Worm (Caenorhabditis elegans) whole organism, midembryonic: Measurements from ENCODE around the gene Y57G11B.3.

Experiments
- T22C8.4 ChIP-seq: fragments of 200-800 bp; sonication (Bioruptor generic); IDR thresholded peaks from 2 replicates; pipeline ENCODE4 v1.3.6; 2022; ENCODE audit warnings: missing genetic modification characterization, missing compliant biosample characterization
- cog-1 ChIP-seq: sonication (generic microtip); optimal IDR thresholded peaks from 2 replicates; lab custom pipeline; 2016; ENCODE audit warnings: missing genetic modification characterization, missing compliant biosample characterization
- flt-1 ChIP-seq: fragments of 200-800 bp; sonication (Bioruptor generic); IDR thresholded peaks from 2 replicates; pipeline ENCODE4 v1.3.6; 2022; ENCODE audit warnings: missing genetic modification characterization, missing compliant biosample characterization
- klf-2 ChIP-seq: fragments of 200-800 bp; sonication (Bioruptor generic); conservative IDR thresholded peaks from 2 replicates; pipeline ENCODE4 v1.3.6; 2022; ENCODE audit warnings: missing genetic modification reagents, missing genetic modification characterization, missing compliant biosample characterization
- med-1 ChIP-seq: sonication (generic microtip); optimal IDR thresholded peaks from 2 replicates; lab custom pipeline; 2017; ENCODE audit warnings: missing genetic modification characterization, mild to moderate bottlenecking, missing compliant biosample characterization, antibody characterized with exemption, missing genetic modification reagents; ENCODE audit not compliant: insufficient read depth
- ref-1 ChIP-seq: fragments of 200-800 bp; sonication (Bioruptor generic); conservative IDR thresholded peaks from 2 replicates; pipeline ENCODE4 v1.3.6; 2022; ENCODE audit warnings: missing genetic modification reagents, missing genetic modification characterization, missing compliant biosample characterization
- tab-1 ChIP-seq: fragments of 200-800 bp; sonication (Bioruptor generic); IDR thresholded peaks from 2 replicates; pipeline ENCODE4 v1.3.6; 2022; ENCODE audit warnings: missing genetic modification characterization, missing compliant biosample characterization
- ztf-23 ChIP-seq: fragments of 200-800 bp; sonication (Bioruptor generic); IDR thresholded peaks from 2 replicates; pipeline ENCODE4 v1.3.6; 2022; ENCODE audit warnings: missing genetic modification reagents, missing genetic modification characterization, missing compliant biosample characterization
- ztf-29 ChIP-seq: fragments of 200-800 bp; sonication (Bioruptor generic); IDR thresholded peaks from 2 replicates; pipeline ENCODE4 v1.3.6; 2022; ENCODE audit warnings: missing genetic modification reagents, missing genetic modification characterization, missing compliant biosample characterization

The Y57G11B.3 gene

DNA sequence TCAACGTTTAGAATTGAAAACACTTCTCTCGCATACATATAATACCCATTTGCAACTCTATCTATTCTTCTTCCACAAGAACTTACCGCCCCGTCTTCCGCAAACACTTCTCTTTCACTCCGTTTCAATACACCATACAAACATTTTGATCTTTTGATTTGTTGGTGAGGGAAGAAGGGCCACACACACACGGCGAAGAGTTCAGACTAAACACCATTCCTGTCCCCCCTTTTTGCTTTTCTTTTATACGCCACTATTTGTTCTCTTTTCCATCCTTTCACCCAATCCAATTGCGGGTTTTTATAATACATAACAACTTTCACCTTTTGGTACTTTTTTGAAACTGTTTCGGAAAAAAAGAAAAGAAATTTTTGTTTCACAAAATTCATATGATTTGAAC is 31.0 kb upstream of the Y57G11B.3 start:
- TF ChIP-seq cog-1 (tag; lab: Kevin White, UChicago) (no peak), tab-1 (GFP tag; lab: Robert Waterston, UW) (no peak), med-1 (GFP tag; lab: Kevin White, UChicago) (no peak)

DNA sequence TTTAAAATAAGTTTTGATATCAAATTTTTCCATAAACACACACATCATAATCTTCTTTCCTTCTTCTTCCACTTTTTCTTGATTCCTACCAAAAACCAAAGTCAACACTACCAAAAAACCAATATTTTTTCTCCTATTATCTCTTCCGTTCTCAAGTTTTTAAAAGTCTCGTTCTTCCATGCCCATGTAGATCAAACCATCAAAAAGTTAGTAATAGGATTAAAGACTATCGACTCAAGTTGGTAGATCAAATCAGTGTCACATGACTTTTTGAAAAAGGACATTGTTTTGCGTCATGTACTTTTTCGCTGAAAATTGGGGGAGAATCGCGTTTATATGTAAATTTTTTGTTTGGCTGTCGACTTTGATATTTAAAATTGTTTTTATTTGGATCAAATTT is 28.8 kb upstream of the Y57G11B.3 start:
- no peak for TF ChIP-seq flt-1 (GFP tag; lab: Robert Waterston, UW)
- TF ChIP-seq tab-1 (GFP tag; lab: Robert Waterston, UW) = no peak
- TF ChIP-seq ref-1 (GFP tag; lab: Robert Waterston, UW) = no peak
- TF ChIP-seq T22C8.4 = no peak
- no peak for TF ChIP-seq klf-2 (GFP tag; lab: Robert Waterston, UW)
- no peak for TF ChIP-seq med-1 (GFP tag; lab: Kevin White, UChicago)
- no peak for TF ChIP-seq ztf-29 (GFP tag; lab: Robert Waterston, UW)
- TF ChIP-seq cog-1 (tag; lab: Kevin White, UChicago) = no peak
- no peak for TF ChIP-seq ztf-23 (GFP tag; lab: Robert Waterston, UW)

- TF ChIP-seq ztf-23 (GFP tag; lab: Robert Waterston, UW) (no peak), cog-1 (tag; lab: Kevin White, UChicago) (no peak), med-1 (GFP tag; lab: Kevin White, UChicago) (no peak), ztf-29 (GFP tag; lab: Robert Waterston, UW) (no peak), tab-1 (GFP tag; lab: Robert Waterston, UW) (no peak)
These were observed 25.1 kb upstream of the Y57G11B.3 start for ce11 chrIV:14599321-14599720.

ce11 chrIV:14594249-14594648 is 20.1 kb upstream of the Y57G11B.3 start:
- TF ChIP-seq flt-1 (GFP tag; lab: Robert Waterston, UW) (no peak), T22C8.4 (no peak), cog-1 (tag; lab: Kevin White, UChicago) (no peak), ztf-23 (GFP tag; lab: Robert Waterston, UW) (no peak), klf-2 (GFP tag; lab: Robert Waterston, UW) (no peak), ztf-29 (GFP tag; lab: Robert Waterston, UW) (no peak), tab-1 (GFP tag; lab: Robert Waterston, UW) (no peak), med-1 (GFP tag; lab: Kevin White, UChicago) (no peak), ref-1 (GFP tag; lab: Robert Waterston, UW) (no peak)

DNA sequence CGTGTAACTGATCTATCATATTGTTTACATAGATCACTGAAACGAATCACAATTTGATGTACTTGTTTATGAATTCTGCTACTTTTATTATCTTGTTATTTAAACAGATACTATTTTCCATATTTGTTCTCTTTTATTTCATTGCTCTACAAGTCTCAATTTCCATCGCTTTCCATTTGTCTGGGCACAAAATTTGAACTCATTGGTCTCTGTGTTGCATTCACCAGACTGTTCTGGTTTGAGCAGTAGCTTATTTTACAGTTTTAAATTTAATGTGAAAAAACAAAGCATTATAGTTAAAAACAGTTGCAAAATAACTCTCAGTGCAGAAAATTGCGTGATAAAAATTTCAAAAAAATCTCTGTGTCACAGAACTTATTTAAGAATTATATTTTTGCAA is 13.4 kb upstream of the Y57G11B.3 start:
- TF ChIP-seq flt-1 (GFP tag; lab: Robert Waterston, UW) (no peak), med-1 (GFP tag; lab: Kevin White, UChicago) (no peak), tab-1 (GFP tag; lab: Robert Waterston, UW) (no peak), T22C8.4 (no peak), klf-2 (GFP tag; lab: Robert Waterston, UW) (no peak), ztf-23 (GFP tag; lab: Robert Waterston, UW) (no peak), ztf-29 (GFP tag; lab: Robert Waterston, UW) (no peak), ref-1 (GFP tag; lab: Robert Waterston, UW) (no peak), cog-1 (tag; lab: Kevin White, UChicago) (no peak)

DNA sequence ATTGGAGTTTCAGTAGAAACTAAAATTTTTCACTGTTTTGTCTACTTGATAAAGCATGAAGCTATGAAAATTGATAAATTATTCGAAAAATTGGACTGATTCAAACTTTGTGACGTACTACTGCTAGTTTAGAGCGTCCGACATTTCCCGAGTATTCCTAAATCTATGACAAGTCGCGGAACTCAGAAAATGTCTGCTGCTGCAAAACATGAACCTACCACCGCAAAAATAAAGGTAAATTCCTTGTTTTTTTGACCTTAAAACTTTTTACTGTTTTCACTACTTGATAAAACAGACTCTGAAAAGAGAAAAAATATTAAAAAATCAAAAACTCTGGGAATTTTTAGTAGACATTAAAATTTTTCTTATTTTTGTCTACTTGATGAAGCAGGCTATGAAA is 12.6 kb upstream of the Y57G11B.3 start:
- TF ChIP-seq flt-1 (GFP tag; lab: Robert Waterston, UW) (no peak), med-1 (GFP tag; lab: Kevin White, UChicago) (no peak), cog-1 (tag; lab: Kevin White, UChicago) (no peak), tab-1 (GFP tag; lab: Robert Waterston, UW) (no peak), ref-1 (GFP tag; lab: Robert Waterston, UW) (no peak), ztf-23 (GFP tag; lab: Robert Waterston, UW) (no peak), T22C8.4 (no peak), klf-2 (GFP tag; lab: Robert Waterston, UW) (no peak), ztf-29 (GFP tag; lab: Robert Waterston, UW) (no peak)

DNA sequence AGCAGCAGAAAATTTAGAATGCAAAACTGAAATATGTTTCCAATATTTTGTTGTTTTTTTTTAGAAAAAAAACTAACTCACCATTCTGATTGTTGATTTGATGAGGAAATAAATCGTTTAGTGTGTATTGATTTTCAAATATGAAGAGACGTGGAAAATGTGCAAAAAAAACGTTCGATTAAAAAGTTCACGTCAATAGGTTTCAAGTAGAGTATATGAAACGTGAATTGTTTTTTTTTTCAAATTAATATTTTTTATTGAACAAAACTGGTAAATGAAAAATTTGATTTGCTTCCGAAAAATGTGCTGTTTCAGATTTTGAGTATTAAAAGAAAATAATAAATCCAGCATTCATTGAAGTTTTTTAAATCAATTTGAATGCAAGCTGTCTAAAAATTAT is 6.8 kb upstream of the Y57G11B.3 start, which contains the start of gene irld-18:
irld-18 (minus strand) TSS at position 101 of the 400 bp plus-strand sequence.
- TF ChIP-seq ztf-23 (GFP tag; lab: Robert Waterston, UW) (no peak), tab-1 (GFP tag; lab: Robert Waterston, UW) (no peak), cog-1 (tag; lab: Kevin White, UChicago) (no peak), klf-2 (GFP tag; lab: Robert Waterston, UW) (no peak), ref-1 (GFP tag; lab: Robert Waterston, UW) (no peak), med-1 (GFP tag; lab: Kevin White, UChicago) (no peak), ztf-29 (GFP tag; lab: Robert Waterston, UW) (no peak), T22C8.4 (no peak), flt-1 (GFP tag; lab: Robert Waterston, UW) (no peak)

DNA sequence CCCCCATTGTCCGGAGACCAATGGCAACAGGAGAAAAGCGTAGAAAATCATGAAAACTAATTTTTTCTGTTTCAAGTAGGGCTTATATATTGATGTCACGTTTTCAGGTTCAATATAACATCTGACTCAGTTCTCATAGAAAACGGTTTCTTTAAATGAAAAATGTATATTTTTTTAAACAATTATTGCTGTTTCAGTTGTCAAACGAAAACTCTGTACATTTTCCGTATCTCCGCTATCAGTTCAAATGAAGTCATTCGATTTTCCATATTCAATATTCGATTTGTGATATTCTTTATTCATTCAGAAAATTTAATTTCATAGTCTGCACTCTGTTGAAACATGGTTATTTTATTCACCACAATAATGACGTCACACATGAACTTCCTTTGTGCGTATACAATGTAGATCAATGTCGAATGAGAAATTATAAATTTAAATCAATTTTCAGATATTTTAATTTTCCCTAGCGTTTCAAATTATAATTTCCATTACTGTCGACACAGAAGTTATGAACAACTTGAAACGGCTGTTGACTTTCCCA is 4.5 kb upstream of the Y57G11B.3 start, which contains the start of gene Y57G11B.8:
Y57G11B.8 (minus strand) TSS at position 51 of the 544 bp plus-strand sequence.
- TF ChIP-seq klf-2 (GFP tag; lab: Robert Waterston, UW) = no peak
- no peak for TF ChIP-seq flt-1 (GFP tag; lab: Robert Waterston, UW)
- TF ChIP-seq ztf-29 (GFP tag; lab: Robert Waterston, UW) = no peak
- TF ChIP-seq ref-1 (GFP tag; lab: Robert Waterston, UW) = no peak
- TF ChIP-seq ztf-23 (GFP tag; lab: Robert Waterston, UW) = no peak

DNA sequence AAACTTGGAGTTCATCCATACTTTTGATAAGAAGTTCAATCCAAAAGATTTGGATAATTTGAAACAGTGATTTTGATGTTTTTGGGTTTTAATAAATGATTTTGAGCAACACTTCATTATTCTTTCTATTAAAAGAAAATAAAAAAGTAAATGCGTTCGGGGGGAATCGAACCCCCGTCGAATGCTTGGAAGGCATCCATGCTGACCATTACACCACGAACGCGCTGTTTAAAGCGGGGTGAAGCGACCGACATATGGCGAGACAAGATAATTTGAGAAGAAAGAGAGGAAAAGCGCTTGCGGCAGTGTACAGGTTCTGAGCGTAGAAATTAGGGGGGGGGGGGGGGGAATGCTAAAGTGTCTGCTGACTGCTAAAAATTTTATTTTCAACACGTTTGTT is 2.3 kb upstream of the Y57G11B.3 start:
- TF ChIP-seq ztf-29 (GFP tag; lab: Robert Waterston, UW) (peak; percentile 63; the same call in 1 of the 2 replicates), med-1 (GFP tag; lab: Kevin White, UChicago) (peak; percentile 30), ref-1 (GFP tag; lab: Robert Waterston, UW) (no peak), ztf-23 (GFP tag; lab: Robert Waterston, UW) (no peak), flt-1 (GFP tag; lab: Robert Waterston, UW) (peak; percentile 83), T22C8.4 (peak; percentile 71), klf-2 (GFP tag; lab: Robert Waterston, UW) (peak; percentile 80), cog-1 (tag; lab: Kevin White, UChicago) (no peak)
